Worm (Caenorhabditis elegans): ENCODE results near the gene asp-6.

The asp-6 gene

DNA sequence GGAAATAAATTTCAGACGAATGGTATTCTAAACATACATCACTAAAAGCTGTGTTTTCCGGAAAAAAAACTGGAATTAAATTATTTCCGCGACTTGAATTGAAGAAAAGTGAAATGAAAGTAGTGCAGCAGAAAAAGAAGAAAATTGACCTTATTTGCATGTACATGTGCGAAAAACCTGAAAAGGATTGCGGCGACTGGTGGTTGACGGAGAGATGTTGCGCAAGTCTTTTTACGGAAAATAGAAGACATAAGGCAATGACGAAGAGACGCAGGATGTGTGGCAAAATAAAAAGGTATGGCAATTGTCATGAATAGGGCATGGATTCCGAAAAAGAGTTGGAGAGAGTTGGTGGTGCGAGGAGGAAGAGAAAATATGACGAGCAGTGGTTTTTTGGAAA is 13.8 kb downstream of the asp-6 start (continued):
- TF ChIP-seq F52B5.7 (tag; optimal IDR thresholded peaks at IDR 0.05) = no peak

DNA sequence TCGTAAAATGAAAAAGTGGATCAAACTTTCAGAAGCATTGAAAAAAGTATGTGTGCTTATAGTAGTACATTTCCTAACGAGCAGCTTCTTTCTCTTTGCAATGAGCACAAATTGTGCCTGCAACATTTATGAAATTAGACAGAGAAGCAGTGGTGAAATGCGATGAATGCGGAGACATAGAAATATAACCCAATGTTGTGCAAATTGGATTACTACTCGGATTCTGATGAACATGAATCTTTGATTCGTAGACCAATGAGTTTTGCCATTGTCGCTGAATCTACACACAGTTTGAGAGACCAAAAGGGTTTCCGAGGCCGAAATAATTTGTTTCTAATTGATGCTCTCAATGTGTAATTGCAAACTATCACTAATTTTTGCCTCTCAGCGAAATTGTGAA is 14.8 kb downstream of the asp-6 start:
- TF ChIP-seq nhr-120 (GFP tag; IDR thresholded peaks at IDR 0.05) = no peak
- no peak for TF ChIP-seq snpc-1.1 (tag; optimal IDR thresholded peaks at IDR 0.05; ENCODE audit: insufficient read depth)
- TF ChIP-seq tbx-9 (tag; optimal IDR thresholded peaks at IDR 0.05; ENCODE audit: borderline replicate concordance) = no peak
- TF ChIP-seq F22D6.2 (tag; optimal IDR thresholded peaks at IDR 0.05) = no peak
- TF ChIP-seq F33H1.4 (GFP tag; IDR thresholded peaks at IDR 0.05) = no peak
- TF ChIP-seq Y56A3A.18 (GFP tag; IDR thresholded peaks at IDR 0.05) = no peak

DNA sequence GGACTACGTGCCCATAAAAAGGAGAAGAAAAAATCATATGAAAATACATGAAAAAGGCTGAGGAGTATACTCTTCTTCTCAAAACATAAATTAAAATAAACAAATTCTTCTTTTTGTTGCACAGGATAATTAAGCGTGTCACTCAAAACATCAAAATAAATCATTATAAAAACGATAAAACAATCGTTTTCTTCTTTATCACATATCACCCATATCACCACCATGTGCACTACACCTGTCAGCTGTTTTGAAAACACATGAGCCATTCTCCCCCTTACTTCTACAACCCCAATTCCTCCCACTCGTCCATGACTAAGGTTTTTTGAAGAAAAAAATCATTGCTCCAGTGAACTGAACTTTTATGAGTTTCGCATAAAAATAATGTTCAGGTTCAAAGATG is 16.2 kb downstream of the asp-6 start:
- TF ChIP-seq attf-5 (GFP tag; optimal IDR thresholded peaks at IDR 0.05) = no peak
- no peak for TF ChIP-seq sea-2 (GFP tag; IDR thresholded peaks at IDR 0.05)
- TF ChIP-seq nhr-27 (tag; optimal IDR thresholded peaks at IDR 0.05) = no peak
- no peak for TF ChIP-seq unc-62 (GFP tag; optimal IDR thresholded peaks at IDR 0.05)
- TF ChIP-seq aptf-3 (GFP tag; IDR thresholded peaks at IDR 0.05) = no peak
- TF ChIP-seq efl-1 (GFP tag; optimal IDR thresholded peaks at IDR 0.05) = no peak
- no peak for TF ChIP-seq lin-40 (tag; optimal IDR thresholded peaks at IDR 0.05)
- TF ChIP-seq lir-1 (GFP tag; conservative IDR thresholded peaks at IDR 0.05) = no peak
- no peak for TF ChIP-seq nfya-1 (tag; optimal IDR thresholded peaks at IDR 0.05; ENCODE audit: borderline replicate concordance, insufficient read depth)
- no peak for TF ChIP-seq T07F8.4 (tag; optimal IDR thresholded peaks at IDR 0.05)
- no peak for TF ChIP-seq pbrm-1 (GFP tag; IDR thresholded peaks at IDR 0.05)
- no peak for TF ChIP-seq lag-1 (GFP tag; IDR thresholded peaks at IDR 0.05)
- TF ChIP-seq ztf-6 (GFP tag; IDR thresholded peaks at IDR 0.05) = no peak
- TF ChIP-seq pha-4 (tag; optimal IDR thresholded peaks at IDR 0.05) = no peak
- no peak for TF ChIP-seq egrh-3 (GFP tag; IDR thresholded peaks at IDR 0.05)
- no peak for TF ChIP-seq madf-6 (GFP tag; IDR thresholded peaks at IDR 0.05)
- no peak for TF ChIP-seq rec-8 (tag; optimal IDR thresholded peaks at IDR 0.05)
- no peak for TF ChIP-seq mel-28 (tag; optimal IDR thresholded peaks at IDR 0.05; ENCODE audit: borderline replicate concordance)
- TF ChIP-seq mcd-1 (GFP tag; IDR thresholded peaks at IDR 0.05) = no peak
- TF ChIP-seq attf-3 (GFP tag; conservative IDR thresholded peaks at IDR 0.05) = no peak

DNA sequence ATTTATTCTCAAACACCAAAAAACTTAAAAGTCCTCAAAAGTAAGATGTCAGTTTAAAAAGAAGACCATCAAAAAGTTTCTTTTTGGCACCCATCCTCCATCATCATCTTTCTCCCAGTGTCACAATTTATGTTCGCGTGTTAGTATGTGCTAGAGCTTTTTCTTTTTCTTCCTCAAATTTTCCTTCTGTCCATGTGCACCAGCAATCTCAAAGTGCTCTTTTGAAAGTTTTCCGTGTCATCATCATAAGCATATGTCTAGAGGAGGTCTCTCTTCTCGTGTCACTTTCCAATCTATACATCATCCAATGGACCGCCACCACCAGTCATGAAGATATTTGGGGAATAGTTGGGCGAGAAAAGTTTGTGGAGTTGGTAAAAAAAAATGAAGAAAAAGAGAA is 17.7 kb downstream of the asp-6 start:
- TF ChIP-seq ceh-40 (GFP tag; IDR thresholded peaks at IDR 0.05) (no peak), Y53G8AR.9 (GFP tag; conservative IDR thresholded peaks at IDR 0.05) (no peak), snpc-3.4 (tag; optimal IDR thresholded peaks at IDR 0.05) (no peak), akir-1 (GFP tag; optimal IDR thresholded peaks at IDR 0.05) (no peak), T26A5.8 (tag; optimal IDR thresholded peaks at IDR 0.05) (no peak), zim-3 (tag; optimal IDR thresholded peaks at IDR 0.05) (no peak), sptf-2 (GFP tag; optimal IDR thresholded peaks at IDR 0.05) (no peak), hmg-20 (GFP tag; IDR thresholded peaks at IDR 0.05) (no peak), dpl-1 (GFP tag; optimal IDR thresholded peaks at IDR 0.05) (no peak), ceh-91 (GFP tag; IDR thresholded peaks at IDR 0.05) (no peak), madf-8 (GFP tag; conservative IDR thresholded peaks at IDR 0.05) (no peak), Y95B8A.8 (GFP tag; IDR thresholded peaks at IDR 0.05) (no peak), ztf-28 (GFP tag; IDR thresholded peaks at IDR 0.05) (no peak), rec-8 (tag; optimal IDR thresholded peaks at IDR 0.05) (no peak)

All from whole organism, young adult.